Worm (Caenorhabditis elegans) whole organism, mixed stage, embryonic: ENCODE results near the gene daf-1.

Source experiments
- bed-3 ChIP-seq: fragments of 200-800 bp; sonication (Bioruptor generic); optimal IDR thresholded peaks from 3 replicates; lab custom pipeline; 2018; ENCODE audit warnings: mild to moderate bottlenecking, missing genetic modification characterization, moderate library complexity, missing compliant biosample characterization
- ceh-83 ChIP-seq: fragments of 200-800 bp; sonication (Bioruptor generic); optimal IDR thresholded peaks from 2 replicates; lab custom pipeline; 2018; ENCODE audit warnings: mild to moderate bottlenecking, missing genetic modification characterization, missing compliant biosample characterization
- ces-1 ChIP-seq: fragments of 150-350 bp; optimal IDR thresholded peaks from 2 replicates; lab custom pipeline; 2014; ENCODE audit warnings: missing biosample characterization, missing genetic modification reagents, missing genetic modification characterization
- drap-1 ChIP-seq: fragments of 200-800 bp; sonication (Bioruptor generic); optimal IDR thresholded peaks from 3 replicates; lab custom pipeline; 2018; ENCODE audit warnings: mild to moderate bottlenecking, missing genetic modification characterization, missing compliant biosample characterization
- elt-1 ChIP-seq: sonication (generic microtip); optimal IDR thresholded peaks from 2 replicates; lab custom pipeline; 2017; ENCODE audit warnings: missing genetic modification characterization, mild to moderate bottlenecking, missing compliant biosample characterization, antibody characterized with exemption, moderate library complexity, borderline replicate concordance; ENCODE audit not compliant: insufficient read depth
- elt-3 ChIP-seq: fragments of 150-350 bp; optimal IDR thresholded peaks from 2 replicates; lab custom pipeline; 2014; ENCODE audit warnings: missing biosample characterization, missing genetic modification characterization
- lin-13 ChIP-seq: fragments of 150-350 bp; optimal IDR thresholded peaks from 2 replicates; lab custom pipeline; 2014; ENCODE audit warnings: missing biosample characterization, missing genetic modification characterization
- lsy-2 ChIP-seq: fragments of 150-350 bp; optimal IDR thresholded peaks from 2 replicates; lab custom pipeline; 2014; ENCODE audit warnings: missing biosample characterization, missing genetic modification characterization
- nhr-237 ChIP-seq: fragments of 150-350 bp; optimal IDR thresholded peaks from 2 replicates; lab custom pipeline; 2014; ENCODE audit warnings: missing biosample characterization, missing genetic modification characterization
- sem-2 ChIP-seq: fragments of 200-800 bp; sonication (Bioruptor generic); optimal IDR thresholded peaks from 2 replicates; lab custom pipeline; 2018; ENCODE audit warnings: mild to moderate bottlenecking, missing genetic modification characterization, missing compliant biosample characterization
- snpc-4 ChIP-seq: fragments of 150-350 bp; optimal IDR thresholded peaks from 2 replicates; lab custom pipeline; 2014; ENCODE audit warnings: missing biosample characterization, missing genetic modification characterization
- sptf-1 ChIP-seq: sonication (generic microtip); optimal IDR thresholded peaks from 2 replicates; lab custom pipeline; 2017; ENCODE audit warnings: mild to moderate bottlenecking, missing genetic modification characterization, moderate library complexity, missing compliant biosample characterization
- unc-62 ChIP-seq: fragments of 150-350 bp; optimal IDR thresholded peaks from 2 replicates; lab custom pipeline; 2014; ENCODE audit warnings: missing biosample characterization, missing genetic modification reagents, missing genetic modification characterization
- ztf-11 ChIP-seq: fragments of 150-350 bp; optimal IDR thresholded peaks from 2 replicates; lab custom pipeline; 2014; ENCODE audit warnings: missing biosample characterization, missing genetic modification characterization

DNA sequence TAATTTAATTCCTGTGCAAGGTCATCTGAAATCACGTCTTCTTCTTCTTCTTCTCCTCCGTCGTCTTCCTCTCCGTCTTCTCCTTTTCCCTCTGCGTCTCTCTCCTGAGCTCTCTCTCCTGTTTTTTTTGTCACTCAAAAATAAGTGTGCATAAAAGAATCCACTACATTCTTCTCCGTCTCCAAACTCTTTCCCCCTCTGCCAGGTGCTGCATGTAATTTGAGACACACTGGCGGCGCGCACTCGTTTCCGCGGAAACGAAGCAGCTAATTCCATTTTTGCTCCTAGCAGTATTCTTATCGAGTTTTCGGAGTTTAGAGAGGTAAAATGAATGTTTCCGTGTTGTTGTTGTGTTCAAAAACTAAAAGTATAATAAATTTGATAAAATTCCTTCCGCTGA, 53.9 kb downstream of the daf-1 start:
- TF ChIP-seq nhr-237 (tag; lab: Kevin White, UChicago) (no peak), drap-1 (GFP tag; lab: Kevin White, UChicago) (no peak), lin-13 (tag; lab: Kevin White, UChicago) (no peak), sem-2 (GFP tag; lab: Kevin White, UChicago) (no peak), unc-62 (no peak), elt-3 (tag; lab: Kevin White, UChicago) (no peak), snpc-4 (tag; lab: Kevin White, UChicago) (no peak), elt-1 (tag; lab: Kevin White, UChicago) (no peak), ztf-11 (no peak), ceh-83 (no peak), ces-1 (GFP tag; lab: Kevin White, UChicago) (peak; percentile 71), bed-3 (GFP tag; lab: Kevin White, UChicago) (no peak), sptf-1 (no peak), lsy-2 (tag; lab: Kevin White, UChicago) (no peak)
